Worm (Caenorhabditis elegans) whole organism, L1 larva: Measurements from ENCODE around the gene vwa-8.

Source experiments
- aly-2 ChIP-seq: fragments of 150-350 bp; optimal IDR thresholded peaks from 2 replicates; lab custom pipeline; 2014; ENCODE audit warnings: missing biosample characterization, missing genetic modification characterization
- ceh-88 ChIP-seq: fragments of 200-800 bp; sonication (Bioruptor generic); IDR thresholded peaks from 2 replicates; pipeline ENCODE4 v1.3.6; 2022; ENCODE audit warnings: missing genetic modification characterization, missing compliant biosample characterization
- elt-2 ChIP-seq: sonication (generic microtip); optimal IDR thresholded peaks from 2 replicates; lab custom pipeline; 2016; ENCODE audit warnings: missing genetic modification characterization, mild to moderate bottlenecking, inconsistent platforms, missing compliant biosample characterization, missing genetic modification reagents
- elt-3 ChIP-seq, 6 experiments: fragments of 150-350 bp in 1 of 6; sonication (generic microtip); optimal IDR thresholded peaks; 2 replicates each; lab custom pipeline; 2017 to 2018; ENCODE audit warnings: missing biosample characterization in 6 of 6, missing genetic modification characterization in 6 of 6, inconsistent platforms in 1 of 6
- hlh-17 ChIP-seq: fragments of 200-800 bp; sonication (Bioruptor generic); optimal IDR thresholded peaks from 2 replicates; lab custom pipeline; 2018; ENCODE audit warnings: missing genetic modification characterization, mild to moderate bottlenecking, missing compliant biosample characterization, moderate library complexity, borderline replicate concordance
- lin-13 ChIP-seq: fragments of 150-350 bp; optimal IDR thresholded peaks from 2 replicates; lab custom pipeline; 2014; ENCODE audit warnings: missing biosample characterization, missing genetic modification reagents, missing genetic modification characterization
- lin-39 ChIP-seq: fragments of 150-350 bp; optimal IDR thresholded peaks from 2 replicates; lab custom pipeline; 2014; ENCODE audit warnings: missing biosample characterization, missing genetic modification reagents, missing genetic modification characterization
- mab-9 ChIP-seq: fragments of 200-800 bp; sonication (Bioruptor generic); IDR thresholded peaks from 2 replicates; pipeline ENCODE4 v1.3.6; 2022; ENCODE audit warnings: missing genetic modification reagents, missing genetic modification characterization, missing compliant biosample characterization
- nhr-11 ChIP-seq: fragments of 150-350 bp; optimal IDR thresholded peaks from 2 replicates; lab custom pipeline; 2014; ENCODE audit warnings: missing biosample characterization, missing genetic modification characterization
- sup-37 ChIP-seq: fragments of 200-800 bp; sonication (Bioruptor generic); optimal IDR thresholded peaks from 2 replicates; lab custom pipeline; 2018; ENCODE audit warnings: mild to moderate bottlenecking, missing genetic modification characterization, missing compliant biosample characterization
- tbx-2 ChIP-seq: sonication (generic microtip); optimal IDR thresholded peaks from 2 replicates; lab custom pipeline; 2016; ENCODE audit warnings: missing genetic modification characterization, missing compliant biosample characterization
- unc-62 ChIP-seq: fragments of 150-350 bp; optimal IDR thresholded peaks from 2 replicates; lab custom pipeline; 2014; ENCODE audit warnings: missing biosample characterization, missing genetic modification reagents, missing genetic modification characterization

DNA sequence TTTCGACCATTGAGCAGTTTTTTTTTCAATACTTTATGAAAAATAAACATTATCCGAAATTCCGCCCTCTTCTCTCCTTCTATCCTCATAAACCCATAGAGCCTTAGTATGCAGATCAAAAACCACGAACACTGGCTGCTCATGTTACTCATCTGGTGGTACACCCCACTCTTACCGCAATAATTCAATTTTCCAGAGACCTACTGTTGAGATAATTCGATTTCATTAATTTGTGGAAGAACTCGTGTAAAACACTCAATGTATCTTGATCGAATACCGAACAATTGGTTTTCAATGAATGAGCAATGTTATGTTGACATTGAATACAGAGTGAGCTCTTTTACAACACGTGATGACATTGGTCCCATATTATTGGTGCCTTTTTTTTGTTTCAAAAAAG lies 30.2 kb downstream of the vwa-8 start:
- no peak for TF ChIP-seq aly-2 (tag; lab: Kevin White, UChicago)
- no peak for TF ChIP-seq elt-3 (tag; optimal IDR thresholded peaks at IDR 0.05; lab: Kevin White, UChicago)
- TF ChIP-seq tbx-2 (tag; lab: Kevin White, UChicago) = no peak
- no peak for TF ChIP-seq sup-37 (GFP tag; lab: Kevin White, UChicago)
- TF ChIP-seq nhr-11 (tag; lab: Kevin White, UChicago) = no peak
- no peak for TF ChIP-seq lin-39 (tag; lab: Kevin White, UChicago)
- TF ChIP-seq unc-62 = no peak
- TF ChIP-seq mab-9 = no peak
- no peak for TF ChIP-seq ceh-88 (GFP tag; lab: Robert Waterston, UW)
- TF ChIP-seq elt-2 (tag; lab: Kevin White, UChicago) = no peak
- no peak for TF ChIP-seq lin-13
- no peak for TF ChIP-seq hlh-17 (GFP tag; lab: Kevin White, UChicago)
